Worm (Caenorhabditis elegans) whole organism, L1 larva: ENCODE data around the gene F46F2.5.

Experiments used
- C16A3.4 ChIP-seq: fragments of 150-350 bp; optimal IDR thresholded peaks from 2 replicates; lab custom pipeline; 2014; ENCODE audit warnings: missing biosample characterization, missing genetic modification characterization
- C34B4.2 ChIP-seq: sonication (generic microtip); optimal IDR thresholded peaks from 2 replicates; lab custom pipeline; 2017; ENCODE audit warnings: mild to moderate bottlenecking, missing genetic modification characterization, missing compliant biosample characterization
- F16B12.6 ChIP-seq: fragments of 150-350 bp; optimal IDR thresholded peaks from 2 replicates; lab custom pipeline; 2014; ENCODE audit warnings: missing biosample characterization, missing genetic modification characterization
- Y116A8C.19 ChIP-seq: sonication (generic microtip); optimal IDR thresholded peaks from 2 replicates; lab custom pipeline; 2016; ENCODE audit warnings: missing compliant biosample characterization, missing genetic modification characterization, borderline replicate concordance
- aha-1 ChIP-seq: fragments of 150-350 bp; optimal IDR thresholded peaks from 2 replicates; lab custom pipeline; 2014; ENCODE audit warnings: missing biosample characterization, missing genetic modification characterization
- alr-1 ChIP-seq: fragments of 200-800 bp; sonication (Bioruptor generic); optimal IDR thresholded peaks from 2 replicates; lab custom pipeline; 2018; ENCODE audit warnings: borderline replicate concordance, mild to moderate bottlenecking, missing genetic modification characterization, missing compliant biosample characterization
- blmp-1 ChIP-seq: fragments of 150-350 bp; optimal IDR thresholded peaks from 2 replicates; lab custom pipeline; 2014; ENCODE audit warnings: missing biosample characterization, missing genetic modification characterization
- ceh-63 ChIP-seq: fragments of 200-800 bp; sonication (Bioruptor generic); optimal IDR thresholded peaks from 2 replicates; lab custom pipeline; 2018; ENCODE audit warnings: mild to moderate bottlenecking, missing genetic modification characterization, missing compliant biosample characterization
- dpl-1 ChIP-seq, 3 experiments: fragments of 150-350 bp in 2 of 3; sonication (generic microtip) in 1 of 3; optimal IDR thresholded peaks; 2 replicates each; lab custom pipeline; 2014 to 2017; ENCODE audit warnings: missing biosample characterization in 3 of 3, missing genetic modification characterization in 3 of 3, missing genetic modification reagents in 3 of 3
- efl-1 ChIP-seq, 4 experiments: fragments of 150-350 bp; optimal IDR thresholded peaks in 3 of 4; peaks in 1 of 4; 1 replicate in 1 of 4; 2 replicates in 3 of 4; lab custom pipeline; 2014; ENCODE audit warnings: missing biosample characterization in 2 of 4, missing genetic modification characterization in 2 of 4, missing genetic modification reagents in 2 of 4
- efl-3 ChIP-seq: fragments of 200-800 bp; sonication (Bioruptor generic); optimal IDR thresholded peaks from 2 replicates; lab custom pipeline; 2018; ENCODE audit warnings: mild to moderate bottlenecking, missing genetic modification characterization, missing compliant biosample characterization
- egl-13 ChIP-seq: sonication (generic microtip); optimal IDR thresholded peaks from 2 replicates; lab custom pipeline; 2016; ENCODE audit warnings: missing genotype, missing genetic modification reagents, missing genetic modification characterization, missing compliant biosample characterization
- egl-27 ChIP-seq, 2 experiments: fragments of 150-350 bp in 1 of 2; sonication (generic microtip); optimal IDR thresholded peaks; 3 replicates each; lab custom pipeline; 2017 to 2018; ENCODE audit warnings: missing biosample characterization in 2 of 2, missing genetic modification characterization in 2 of 2, missing genetic modification reagents in 2 of 2
- elt-2 ChIP-seq: sonication (generic microtip); optimal IDR thresholded peaks from 2 replicates; lab custom pipeline; 2016; ENCODE audit warnings: missing genetic modification characterization, mild to moderate bottlenecking, inconsistent platforms, missing compliant biosample characterization, missing genetic modification reagents
- elt-3 ChIP-seq, 6 experiments: fragments of 150-350 bp in 1 of 6; sonication (generic microtip); optimal IDR thresholded peaks; 2 replicates each; lab custom pipeline; 2017 to 2018; ENCODE audit warnings: missing biosample characterization in 6 of 6, missing genetic modification characterization in 6 of 6, inconsistent platforms in 1 of 6
- ets-5 ChIP-seq: fragments of 200-800 bp; sonication (Bioruptor generic); IDR thresholded peaks from 2 replicates; pipeline ENCODE4 v1.3.6; 2022; ENCODE audit warnings: missing genetic modification characterization, missing compliant biosample characterization
- fkh-10 ChIP-seq: sonication (generic microtip); optimal IDR thresholded peaks from 2 replicates; lab custom pipeline; 2017; ENCODE audit warnings: missing biosample characterization, missing genetic modification reagents, missing genetic modification characterization
- fkh-4 ChIP-seq: sonication (generic microtip); optimal IDR thresholded peaks from 2 replicates; lab custom pipeline; 2016; ENCODE audit warnings: missing compliant biosample characterization, missing genetic modification characterization, borderline replicate concordance
- fkh-8 ChIP-seq: sonication (generic microtip); optimal IDR thresholded peaks from 2 replicates; lab custom pipeline; 2016; ENCODE audit warnings: mild to moderate bottlenecking, missing genetic modification characterization, missing compliant biosample characterization
- grh-1 ChIP-seq: fragments of 200-800 bp; sonication (Bioruptor generic); IDR thresholded peaks from 2 replicates; pipeline ENCODE4 v1.3.6; 2022; ENCODE audit warnings: missing genetic modification reagents, missing genetic modification characterization, missing compliant biosample characterization
- hlh-17 ChIP-seq: fragments of 200-800 bp; sonication (Bioruptor generic); optimal IDR thresholded peaks from 2 replicates; lab custom pipeline; 2018; ENCODE audit warnings: missing genetic modification characterization, mild to moderate bottlenecking, missing compliant biosample characterization, moderate library complexity, borderline replicate concordance
- hpl-2 ChIP-seq: fragments of 150-350 bp; optimal IDR thresholded peaks from 2 replicates; lab custom pipeline; 2014; ENCODE audit warnings: missing biosample characterization, missing genetic modification reagents, missing genetic modification characterization
- irx-1 ChIP-seq: sonication (generic microtip); optimal IDR thresholded peaks from 2 replicates; lab custom pipeline; 2016; ENCODE audit warnings: missing genetic modification characterization, missing compliant biosample characterization
- jun-1 ChIP-seq: fragments of 150-350 bp; optimal IDR thresholded peaks from 2 replicates; lab custom pipeline; 2014; ENCODE audit warnings: missing biosample characterization, missing genetic modification reagents, missing genetic modification characterization
- lin-13 ChIP-seq: fragments of 150-350 bp; optimal IDR thresholded peaks from 2 replicates; lab custom pipeline; 2014; ENCODE audit warnings: missing biosample characterization, missing genetic modification reagents, missing genetic modification characterization
- lin-14 ChIP-seq: fragments of 200-800 bp; sonication (Bioruptor generic); optimal IDR thresholded peaks from 2 replicates; lab custom pipeline; 2018; ENCODE audit warnings: mild to moderate bottlenecking, missing genetic modification characterization, moderate library complexity, missing compliant biosample characterization
- lin-35 ChIP-seq, 2 experiments: fragments of 150-350 bp; optimal IDR thresholded peaks; 2 replicates each; lab custom pipeline; 2014; ENCODE audit warnings: missing biosample characterization in 2 of 2, missing genetic modification characterization in 2 of 2, missing genetic modification reagents in 2 of 2
- lin-39 ChIP-seq: fragments of 150-350 bp; optimal IDR thresholded peaks from 2 replicates; lab custom pipeline; 2014; ENCODE audit warnings: missing biosample characterization, missing genetic modification reagents, missing genetic modification characterization
- mab-9 ChIP-seq: fragments of 200-800 bp; sonication (Bioruptor generic); IDR thresholded peaks from 2 replicates; pipeline ENCODE4 v1.3.6; 2022; ENCODE audit warnings: missing genetic modification reagents, missing genetic modification characterization, missing compliant biosample characterization
- mdl-1 ChIP-seq, 2 experiments: fragments of 150-350 bp; optimal IDR thresholded peaks; 2 replicates each; lab custom pipeline; 2014 to 2017; ENCODE audit warnings: missing biosample characterization in 2 of 2, missing genetic modification characterization in 2 of 2, inconsistent platforms in 1 of 2
- nhr-11 ChIP-seq: fragments of 150-350 bp; optimal IDR thresholded peaks from 2 replicates; lab custom pipeline; 2014; ENCODE audit warnings: missing biosample characterization, missing genetic modification characterization
- nhr-20 ChIP-seq: sonication (generic microtip); optimal IDR thresholded peaks from 2 replicates; lab custom pipeline; 2016; ENCODE audit warnings: mild to moderate bottlenecking, missing genetic modification characterization, missing compliant biosample characterization
- nhr-28 ChIP-seq: fragments of 150-350 bp; optimal IDR thresholded peaks from 2 replicates; lab custom pipeline; 2014; ENCODE audit warnings: missing biosample characterization, missing genetic modification characterization
- nhr-47 ChIP-seq: sonication (generic microtip); optimal IDR thresholded peaks from 2 replicates; lab custom pipeline; 2016; ENCODE audit warnings: mild to moderate bottlenecking, missing genetic modification characterization, moderate library complexity, missing compliant biosample characterization
- nhr-90 ChIP-seq: sonication (generic microtip); optimal IDR thresholded peaks from 2 replicates; lab custom pipeline; 2016; ENCODE audit warnings: mild to moderate bottlenecking, missing genetic modification characterization, missing compliant biosample characterization; ENCODE audit not compliant: poor library complexity
- pqm-1 ChIP-seq: sonication (generic microtip); optimal IDR thresholded peaks from 3 replicates; lab custom pipeline; 2017; ENCODE audit warnings: missing biosample characterization, missing genetic modification characterization
- skn-1 ChIP-seq: fragments of 150-350 bp; optimal IDR thresholded peaks from 2 replicates; lab custom pipeline; 2014; ENCODE audit warnings: missing biosample characterization, missing genetic modification characterization
- snu-23 ChIP-seq: sonication (generic microtip); optimal IDR thresholded peaks from 2 replicates; lab custom pipeline; 2016; ENCODE audit warnings: missing genetic modification characterization, missing compliant biosample characterization
- sptf-1 ChIP-seq: fragments of 150-350 bp; optimal IDR thresholded peaks from 2 replicates; lab custom pipeline; 2014; ENCODE audit warnings: missing biosample characterization, missing genetic modification characterization
- sup-37 ChIP-seq: fragments of 200-800 bp; sonication (Bioruptor generic); optimal IDR thresholded peaks from 2 replicates; lab custom pipeline; 2018; ENCODE audit warnings: mild to moderate bottlenecking, missing genetic modification characterization, missing compliant biosample characterization
- tbx-2 ChIP-seq: sonication (generic microtip); optimal IDR thresholded peaks from 2 replicates; lab custom pipeline; 2016; ENCODE audit warnings: missing genetic modification characterization, missing compliant biosample characterization
- unc-98 ChIP-seq: fragments of 200-800 bp; sonication (Bioruptor generic); IDR thresholded peaks from 2 replicates; pipeline ENCODE4 v1.3.6; 2022; ENCODE audit warnings: missing genetic modification characterization, missing compliant biosample characterization
- vab-15 ChIP-seq: sonication (generic microtip); optimal IDR thresholded peaks from 2 replicates; lab custom pipeline; 2017; ENCODE audit warnings: missing genotype, mild to moderate bottlenecking, missing genetic modification characterization, missing compliant biosample characterization
- xbp-1 ChIP-seq: sonication (generic microtip); optimal IDR thresholded peaks from 2 replicates; lab custom pipeline; 2016; ENCODE audit warnings: missing genetic modification characterization, missing compliant biosample characterization
- zag-1 ChIP-seq: fragments of 150-350 bp; optimal IDR thresholded peaks from 2 replicates; lab custom pipeline; 2014; ENCODE audit warnings: missing biosample characterization, missing genetic modification characterization
- zip-4 ChIP-seq: fragments of 200-800 bp; sonication (Bioruptor generic); optimal IDR thresholded peaks from 2 replicates; lab custom pipeline; 2018; ENCODE audit warnings: mild to moderate bottlenecking, missing genetic modification characterization, moderate library complexity, missing compliant biosample characterization

The F46F2.5 gene

ce11 chrX:15246182-15246581 is 16.3 kb upstream of the F46F2.5 start, which contains the start of gene piki-1:
TSS of gene piki-1 (minus strand) at chrX:15246399.
- TF ChIP-seq efl-1 (optimal IDR thresholded peaks at IDR 0.05; lab: Kevin White, UChicago) (no peak), efl-1 (GFP tag; optimal IDR thresholded peaks at IDR 0.05 in 1 of 2; lab: Kevin White, UChicago) (peak in 1 of 2 experiments; percentile 91), skn-1 (no peak)

- TF ChIP-seq F16B12.6 (tag; lab: Kevin White, UChicago) (peak; percentile 72), lin-35 (GFP tag; optimal IDR thresholded peaks at IDR 0.05; lab: Kevin White, UChicago) (peak in 1 of 2 experiments; percentile 47), fkh-4 (tag; lab: Kevin White, UChicago) (no peak), lin-14 (peak; percentile 76), blmp-1 (tag; lab: Kevin White, UChicago) (peak; percentile 69), C16A3.4 (tag; lab: Kevin White, UChicago) (peak; percentile 17), hlh-17 (no peak), elt-3 (tag; optimal IDR thresholded peaks at IDR 0.05; lab: Kevin White, UChicago) (peak in 1 of 6 experiments; percentile 23), nhr-20 (tag; lab: Kevin White, UChicago) (peak; percentile 39), dpl-1 (GFP tag; optimal IDR thresholded peaks at IDR 0.05; lab: Kevin White, UChicago) (no peak)
These were observed 15.9 kb upstream of the F46F2.5 start for ce11 chrX:15246595-15246994.

- TF ChIP-seq tbx-2 (tag; lab: Kevin White, UChicago) (no peak), xbp-1 (tag; lab: Kevin White, UChicago) (no peak), sptf-1 (tag; lab: Kevin White, UChicago) (no peak), vab-15 (no peak), C34B4.2 (tag; lab: Kevin White, UChicago) (no peak), egl-27 (tag; optimal IDR thresholded peaks at IDR 0.05; lab: Kevin White, UChicago) (peak in 1 of 2 experiments; percentile 18), mab-9 (no peak), nhr-28 (tag; lab: Kevin White, UChicago) (no peak), fkh-4 (tag; lab: Kevin White, UChicago) (no peak), lin-14 (peak; percentile 79), Y116A8C.19 (tag; lab: Kevin White, UChicago) (no peak), snu-23 (peak; percentile 55), elt-2 (tag; lab: Kevin White, UChicago) (no peak), irx-1 (tag; lab: Kevin White, UChicago) (no peak), zip-4 (GFP tag; lab: Kevin White, UChicago) (no peak), aha-1 (no peak), nhr-11 (tag; lab: Kevin White, UChicago) (no peak), ets-5 (GFP tag; lab: Robert Waterston, UW) (no peak), lin-13 (GFP tag; lab: Kevin White, UChicago) (no peak), mdl-1 (tag; optimal IDR thresholded peaks at IDR 0.05; lab: Kevin White, UChicago) (no peak), fkh-10 (no peak), F16B12.6 (tag; lab: Kevin White, UChicago) (no peak), efl-1 (optimal IDR thresholded peaks at IDR 0.05; lab: Kevin White, UChicago) (no peak), efl-1 (GFP tag; optimal IDR thresholded peaks at IDR 0.05 in 1 of 2; lab: Kevin White, UChicago) (no peak), sup-37 (GFP tag; lab: Kevin White, UChicago) (no peak), efl-3 (GFP tag; lab: Kevin White, UChicago) (no peak), grh-1 (GFP tag; lab: Robert Waterston, UW) (0 out of 2 replicates have a peak, but pooled peaks have one; percentile 6), nhr-90 (tag; lab: Kevin White, UChicago) (peak; percentile 50), fkh-8 (no peak), lin-39 (tag; lab: Kevin White, UChicago) (no peak), unc-98 (no peak), zag-1 (tag; lab: Kevin White, UChicago) (no peak), pqm-1 (tag; lab: Kevin White, UChicago) (no peak), nhr-47 (tag; lab: Kevin White, UChicago) (no peak), hpl-2 (GFP tag; lab: Kevin White, UChicago) (no peak), ceh-63 (no peak), jun-1 (tag; lab: Kevin White, UChicago) (no peak), alr-1 (no peak), egl-13 (tag; lab: Kevin White, UChicago) (no peak)
These were observed 2.4 kb upstream of the F46F2.5 start, which contains the start of gene F46F2.3 for ce11 chrX:15259947-15260687. TSS of gene F46F2.3 (minus strand) at chrX:15260287.
